Fruit fly (Drosophila melanogaster): ENCODE results near the gene Atg16.

Atg16 gene

DNA sequence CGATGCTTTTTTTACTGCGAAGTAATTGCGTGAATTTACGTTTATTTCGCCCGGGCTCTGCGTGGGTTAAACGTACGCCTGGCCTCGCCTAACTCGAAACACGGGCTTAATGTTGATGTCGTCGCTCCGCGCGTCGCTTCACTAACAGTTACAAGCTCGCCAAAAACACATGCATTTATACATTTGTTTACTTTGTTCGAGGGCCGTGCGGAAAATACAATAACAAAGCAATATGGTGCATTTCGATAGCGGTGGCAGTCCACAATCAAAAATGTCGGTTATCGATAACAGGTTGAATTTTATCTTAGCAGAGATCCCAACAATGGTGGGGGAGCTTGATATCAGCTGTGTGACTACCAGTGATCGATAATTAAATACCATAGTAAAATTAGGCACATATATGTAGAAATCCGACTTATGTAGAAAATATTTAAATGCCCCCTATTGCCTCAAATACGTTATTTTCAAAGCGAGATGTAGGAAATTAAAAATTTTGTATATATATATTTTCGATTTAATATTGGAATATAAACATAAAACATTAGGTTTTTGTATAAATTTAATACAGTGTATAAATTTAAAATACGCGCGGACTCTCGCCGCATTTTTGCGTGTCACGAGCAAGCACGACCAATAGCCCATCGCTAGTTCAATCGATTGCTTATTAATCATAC lies 33.9 kb upstream of the Atg16 start, which contains the start of gene Zip99C (continued):
- TF ChIP-seq D (optimal IDR thresholded peaks at IDR 0.05): no peak
- no peak for TF ChIP-seq D (GFP tag; optimal IDR thresholded peaks at IDR 0.05)
- peak; percentile 45 for TF ChIP-seq CG12104 (GFP tag; optimal IDR thresholded peaks at IDR 0.05)
- TF ChIP-seq CG11093 (GFP tag; IDR thresholded peaks at IDR 0.05): no peak
- TF ChIP-seq mld (GFP tag; IDR thresholded peaks at IDR 0.05; ENCODE audit: partially characterized antibody): peak; percentile 81
- TF ChIP-seq trh (GFP tag; optimal IDR thresholded peaks at IDR 0.05): no peak
- TF ChIP-seq jumu (GFP tag; optimal IDR thresholded peaks at IDR 0.05): no peak
- no peak for TF ChIP-seq CG2202 (tag; optimal IDR thresholded peaks at IDR 0.05)
- TF ChIP-seq zfh1 (GFP tag; IDR thresholded peaks at IDR 0.05): peak; percentile 32; the same call in 1 of the 3 replicates
- TF ChIP-seq esg (GFP tag; conservative IDR thresholded peaks at IDR 0.05): no peak
- peak; percentile 21 for TF ChIP-seq Meics (GFP tag; optimal IDR thresholded peaks at IDR 0.05)
- no peak for TF ChIP-seq Six4 (GFP tag; optimal IDR thresholded peaks at IDR 0.05)
- TF ChIP-seq vfl (GFP tag; optimal IDR thresholded peaks at IDR 0.05): no peak
- peak; percentile 49 for TF ChIP-seq Xbp1 (GFP tag; optimal IDR thresholded peaks at IDR 0.05)
- TF ChIP-seq slou (GFP tag; optimal IDR thresholded peaks at IDR 0.05): peak; percentile 17
- TF ChIP-seq NFAT (GFP tag; IDR thresholded peaks at IDR 0.05): peak; percentile 22; the same call in 1 of the 2 replicates
- peak; percentile 85 for TF ChIP-seq CG14860 (GFP tag; IDR thresholded peaks at IDR 0.05; ENCODE audit: partially characterized antibody)
- TF ChIP-seq kah (GFP tag; optimal IDR thresholded peaks at IDR 0.05): no peak
- peak in 1 of 2 experiments; percentile 28 for TF ChIP-seq insv (GFP tag; optimal IDR thresholded peaks at IDR 0.05)
- TF ChIP-seq Bdp1 (GFP tag; optimal IDR thresholded peaks at IDR 0.05): no peak
- TF ChIP-seq vvl (GFP tag; IDR thresholded peaks at IDR 0.05): peak; percentile 23; the same call in 1 of the 2 replicates
- TF ChIP-seq ken (GFP tag; IDR thresholded peaks at IDR 0.05): no peak
- peak; percentile 46 for TF ChIP-seq Hmr (GFP tag; optimal IDR thresholded peaks at IDR 0.05)
- peak; percentile 50 for TF ChIP-seq CG13775 (GFP tag; optimal IDR thresholded peaks at IDR 0.05)
- TF ChIP-seq CG13123 (GFP tag; optimal IDR thresholded peaks at IDR 0.05): peak; percentile 21
- no peak for TF ChIP-seq CG32532 (GFP tag; IDR thresholded peaks at IDR 0.05)
- TF ChIP-seq Rx (GFP tag; IDR thresholded peaks at IDR 0.05): no peak
- no peak for TF ChIP-seq stc (GFP tag; IDR thresholded peaks at IDR 0.05)
- TF ChIP-seq CG17912 (GFP tag; optimal IDR thresholded peaks at IDR 0.05): no peak
- peak; percentile 70 for TF ChIP-seq nerfin-2 (GFP tag; IDR thresholded peaks at IDR 0.05; ENCODE audit: partially characterized antibody)
- TF ChIP-seq Hmx (GFP tag; optimal IDR thresholded peaks at IDR 0.05): no peak
- TF ChIP-seq hbn (GFP tag; IDR thresholded peaks at IDR 0.05; ENCODE audit: partially characterized antibody): peak; percentile 91
- peak; percentile 30 for TF ChIP-seq Hr3 (GFP tag; optimal IDR thresholded peaks at IDR 0.05)
- TF ChIP-seq gro (GFP tag; optimal IDR thresholded peaks at IDR 0.05): peak; percentile 6
- TF ChIP-seq NK7.1 (GFP tag; optimal IDR thresholded peaks at IDR 0.05): no peak
- TF ChIP-seq klu (GFP tag; IDR thresholded peaks at IDR 0.05): 0 out of 2 replicates have a peak, but pooled peaks have one; percentile 10
- TF ChIP-seq CG2199 (GFP tag; IDR thresholded peaks at IDR 0.05): no peak
- TF ChIP-seq Tbp (GFP tag; optimal IDR thresholded peaks at IDR 0.05): no peak
- TF ChIP-seq Optix (GFP tag; IDR thresholded peaks at IDR 0.05): no peak
- TF ChIP-seq CG6175 (GFP tag; IDR thresholded peaks at IDR 0.05): no peak
- TF ChIP-seq CG10267 (tag; optimal IDR thresholded peaks at IDR 0.05): peak; percentile 64
- TF ChIP-seq CG15479 (GFP tag; optimal IDR thresholded peaks at IDR 0.05): peak; percentile 42
- TF ChIP-seq CG30020 (tag; optimal IDR thresholded peaks at IDR 0.05): peak; percentile 60
- no peak for TF ChIP-seq CG5245 (GFP tag; optimal IDR thresholded peaks at IDR 0.05)
- TF ChIP-seq Fer1 (GFP tag; optimal IDR thresholded peaks at IDR 0.05): peak; percentile 11
- no peak for TF ChIP-seq ase (GFP tag; IDR thresholded peaks at IDR 0.05)
- TF ChIP-seq aop (GFP tag; IDR thresholded peaks at IDR 0.05): no peak
- peak; percentile 8 for TF ChIP-seq CG42726 (GFP tag; IDR thresholded peaks at IDR 0.05; ENCODE audit: partially characterized antibody)
- TF ChIP-seq eve (GFP tag; optimal IDR thresholded peaks at IDR 0.05): no peak
- TF ChIP-seq CG16863 (GFP tag; optimal IDR thresholded peaks at IDR 0.05): no peak
- TF ChIP-seq btn (GFP tag; optimal IDR thresholded peaks at IDR 0.05): no peak

All from whole organism, embryonic.